Worm (Caenorhabditis elegans): ENCODE results near the gene H11E01.2.

Gene H11E01.2

ce11 chrX:1604606-1605005 is 16.3 kb upstream of the H11E01.2 start, which contains the start of gene H11E01.3:
H11E01.3 (plus strand) TSS chrX:1604906.
- no peak for TF ChIP-seq W03F9.2 (tag; optimal IDR thresholded peaks at IDR 0.05)
- no peak for TF ChIP-seq dao-5 (tag; optimal IDR thresholded peaks at IDR 0.05)
- no peak for TF ChIP-seq him-1 (tag; optimal IDR thresholded peaks at IDR 0.05)

- TF ChIP-seq him-1 (tag; optimal IDR thresholded peaks at IDR 0.05) = no peak
- no peak for TF ChIP-seq W03F9.2 (tag; optimal IDR thresholded peaks at IDR 0.05)
- no peak for TF ChIP-seq dao-5 (tag; optimal IDR thresholded peaks at IDR 0.05)
Observed at ce11 chrX:1612948-1613347, 7.9 kb upstream of the H11E01.2 start.

ce11 chrX:1613860-1614259 is 7.0 kb upstream of the H11E01.2 start:
- TF ChIP-seq dao-5 (tag; optimal IDR thresholded peaks at IDR 0.05) = no peak
- no peak for TF ChIP-seq W03F9.2 (tag; optimal IDR thresholded peaks at IDR 0.05)
- TF ChIP-seq him-1 (tag; optimal IDR thresholded peaks at IDR 0.05) = no peak

ce11 chrX:1623048-1623447 is 2.2 kb downstream of the H11E01.2 start:
- no peak for TF ChIP-seq him-1 (tag; optimal IDR thresholded peaks at IDR 0.05)
- no peak for TF ChIP-seq dao-5 (tag; optimal IDR thresholded peaks at IDR 0.05)
- no peak for TF ChIP-seq W03F9.2 (tag; optimal IDR thresholded peaks at IDR 0.05)

ce11 chrX:1627013-1627412 is 6.2 kb downstream of the H11E01.2 start:
- peak; percentile 97 for TF ChIP-seq W03F9.2 (tag; optimal IDR thresholded peaks at IDR 0.05)
- TF ChIP-seq him-1 (tag; optimal IDR thresholded peaks at IDR 0.05) = peak; percentile 98
- TF ChIP-seq dao-5 (tag; optimal IDR thresholded peaks at IDR 0.05) = peak; percentile 49

ce11 chrX:1627837-1628236 is 7.0 kb downstream of the H11E01.2 start, which contains the start of gene fbxb-58:
fbxb-58 (plus strand) TSS chrX:1628137.
- TF ChIP-seq dao-5 (tag; optimal IDR thresholded peaks at IDR 0.05) (no peak), W03F9.2 (tag; optimal IDR thresholded peaks at IDR 0.05) (no peak), him-1 (tag; optimal IDR thresholded peaks at IDR 0.05) (no peak)

- no peak for TF ChIP-seq him-1 (tag; optimal IDR thresholded peaks at IDR 0.05)
- no peak for TF ChIP-seq dao-5 (tag; optimal IDR thresholded peaks at IDR 0.05)
- no peak for TF ChIP-seq W03F9.2 (tag; optimal IDR thresholded peaks at IDR 0.05)
Observed at ce11 chrX:1629746-1630145, 8.9 kb downstream of the H11E01.2 start.

ce11 chrX:1630881-1631516 is 10.1 kb downstream of the H11E01.2 start, which contains the start of gene ZK380.2:
ZK380.2 (plus strand) TSS chrX:1631466.
- TF ChIP-seq him-1 (tag; optimal IDR thresholded peaks at IDR 0.05) = no peak
- TF ChIP-seq dao-5 (tag; optimal IDR thresholded peaks at IDR 0.05) = no peak
- TF ChIP-seq W03F9.2 (tag; optimal IDR thresholded peaks at IDR 0.05) = no peak

ce11 chrX:1643442-1644096 is 22.7 kb downstream of the H11E01.2 start:
- TF ChIP-seq W03F9.2 (tag; optimal IDR thresholded peaks at IDR 0.05) = no peak
- TF ChIP-seq him-1 (tag; optimal IDR thresholded peaks at IDR 0.05) = no peak
- TF ChIP-seq dao-5 (tag; optimal IDR thresholded peaks at IDR 0.05) = no peak

- TF ChIP-seq W03F9.2 (tag; optimal IDR thresholded peaks at IDR 0.05) (no peak), him-1 (tag; optimal IDR thresholded peaks at IDR 0.05) (no peak), dao-5 (tag; optimal IDR thresholded peaks at IDR 0.05) (no peak)
Observed at ce11 chrX:1651668-1652067, 30.8 kb downstream of the H11E01.2 start, which contains the start of gene ZK380.4. ZK380.4 (minus strand) TSS chrX:1651994.

- TF ChIP-seq W03F9.2 (tag; optimal IDR thresholded peaks at IDR 0.05) (no peak), dao-5 (tag; optimal IDR thresholded peaks at IDR 0.05) (no peak), him-1 (tag; optimal IDR thresholded peaks at IDR 0.05) (no peak)
Observed at ce11 chrX:1654146-1654545, 33.3 kb downstream of the H11E01.2 start, which contains the start of gene ZK380.6. ZK380.6 (plus strand) TSS chrX:1654446.

ce11 chrX:1655207-1655606 is 34.4 kb downstream of the H11E01.2 start, which contains the start of gene tbx-32:
tbx-32 (plus strand) TSS chrX:1655507.
- no peak for TF ChIP-seq dao-5 (tag; optimal IDR thresholded peaks at IDR 0.05)

- no peak for TF ChIP-seq W03F9.2 (tag; optimal IDR thresholded peaks at IDR 0.05)
- TF ChIP-seq dao-5 (tag; optimal IDR thresholded peaks at IDR 0.05) = no peak
- no peak for TF ChIP-seq him-1 (tag; optimal IDR thresholded peaks at IDR 0.05)
Observed at ce11 chrX:1664925-1665324, 44.1 kb downstream of the H11E01.2 start, which contains the start of gene R09H3.2. R09H3.2 (minus strand) TSS chrX:1665025.

ce11 chrX:1667056-1667455 is 46.2 kb downstream of the H11E01.2 start:
- TF ChIP-seq him-1 (tag; optimal IDR thresholded peaks at IDR 0.05) (no peak), dao-5 (tag; optimal IDR thresholded peaks at IDR 0.05) (no peak), W03F9.2 (tag; optimal IDR thresholded peaks at IDR 0.05) (no peak)
